Fruit fly (Drosophila melanogaster): Measurements from ENCODE around the gene Ge-1.
A peak's percentile ranks its signal among the peaks of the same experiment; 100 is the strongest.

Ge-1 gene

dm6 chr2L:11053018-11053807 lies 47.5 kb downstream of the Ge-1 start (continued):
- TF ChIP-seq Rx (GFP tag; IDR thresholded peaks at IDR 0.05) (0 out of 2 replicates have a peak, but pooled peaks have one; percentile 11), CG17359 (tag; optimal IDR thresholded peaks at IDR 0.05) (peak; percentile 33), hkb (optimal IDR thresholded peaks at IDR 0.05) (no peak), hkb (GFP tag; IDR thresholded peaks at IDR 0.05) (peak; percentile 57), kni (GFP tag; optimal IDR thresholded peaks at IDR 0.05) (no peak), CG14965 (GFP tag; optimal IDR thresholded peaks at IDR 0.05; ENCODE audit: borderline replicate concordance) (no peak), corto (GFP tag; optimal IDR thresholded peaks at IDR 0.05) (peak; percentile 92), lab (GFP tag; optimal IDR thresholded peaks at IDR 0.05) (peak; percentile 38), zfh1 (GFP tag; IDR thresholded peaks at IDR 0.05) (0 out of 3 replicates have a peak, but pooled peaks have one; percentile 22), dysf (GFP tag; IDR thresholded peaks at IDR 0.05) (peak; percentile 56; the same call in 2 of the 3 replicates)

dm6 chr2L:11052493-11052788 lies 48.2 kb downstream of the Ge-1 start:
- TF ChIP-seq CG17186 (GFP tag; optimal IDR thresholded peaks at IDR 0.05) (no peak), Rfx (GFP tag; IDR thresholded peaks at IDR 0.05) (no peak), kni (GFP tag; optimal IDR thresholded peaks at IDR 0.05) (no peak), Drgx (GFP tag; IDR thresholded peaks at IDR 0.05) (peak; percentile 26; the same call in 1 of the 2 replicates)

- TF ChIP-seq klu (GFP tag; IDR thresholded peaks at IDR 0.05) (0 out of 2 replicates have a peak, but pooled peaks have one; percentile 17), Ets65A (GFP tag) (peak; percentile 13), CG7357 (GFP tag; IDR thresholded peaks at IDR 0.05) (0 out of 3 replicates have a peak, but pooled peaks have one; percentile 18), abd-A (tag; optimal IDR thresholded peaks at IDR 0.05) (no peak), CG4617 (GFP tag; optimal IDR thresholded peaks at IDR 0.05; ENCODE audit: borderline replicate concordance) (no peak), CG9932 (GFP tag; IDR thresholded peaks at IDR 0.05) (peak; percentile 44; the same call in 1 of the 2 replicates), nerfin-2 (GFP tag; IDR thresholded peaks at IDR 0.05; ENCODE audit: partially characterized antibody) (0 out of 2 replicates have a peak, but pooled peaks have one; percentile 10), CG11456 (GFP tag; IDR thresholded peaks at IDR 0.05) (0 out of 3 replicates have a peak, but pooled peaks have one; percentile 37), jing (GFP tag; optimal IDR thresholded peaks at IDR 0.05) (no peak), sd (tag; optimal IDR thresholded peaks at IDR 0.05) (peak; percentile 1), Med (GFP tag) (peak; percentile 56), grau (tag; optimal IDR thresholded peaks at IDR 0.05) (peak; percentile 41)
Measured at dm6 chr2L:11051644-11052492, 48.8 kb downstream of the Ge-1 start.

- TF ChIP-seq CG17385 (GFP tag; optimal IDR thresholded peaks at IDR 0.05): peak; percentile 15
- TF ChIP-seq CrebB (tag; optimal IDR thresholded peaks at IDR 0.05): no peak
- no peak for TF ChIP-seq CG16815 (GFP tag; optimal IDR thresholded peaks at IDR 0.05)
- no peak for TF ChIP-seq CG5953 (GFP tag; IDR thresholded peaks at IDR 0.05)
- no peak for TF ChIP-seq br (optimal IDR thresholded peaks at IDR 0.05)
- peak; percentile 29 for TF ChIP-seq kni (GFP tag; optimal IDR thresholded peaks at IDR 0.05)
- TF ChIP-seq chinmo (GFP tag; IDR thresholded peaks at IDR 0.05; ENCODE audit: partially characterized antibody): 0 out of 4 replicates have a peak, but pooled peaks have one; percentile 11
- no peak for TF ChIP-seq so (GFP tag; IDR thresholded peaks at IDR 0.05)
- peak; percentile 52 for TF ChIP-seq CG8281 (tag; optimal IDR thresholded peaks at IDR 0.05)
- peak; percentile 59 for TF ChIP-seq vvl (GFP tag; IDR thresholded peaks at IDR 0.05)
- TF ChIP-seq crol (GFP tag; IDR thresholded peaks at IDR 0.05): peak; percentile 59
- TF ChIP-seq sima (GFP tag; optimal IDR thresholded peaks at IDR 0.05): no peak
Measured at dm6 chr2L:11049723-11050122, 51.0 kb downstream of the Ge-1 start.

All from whole organism, embryonic.